Fruit fly (Drosophila melanogaster): ENCODE measurements around the gene Bro.

Bro gene

dm6 chr3L:1690727-1691413 is 43.2 kb downstream of the Bro start (continued):
- TF ChIP-seq pdm3 (GFP tag; optimal IDR thresholded peaks at IDR 0.05) (peak; percentile 66), achi (GFP tag; optimal IDR thresholded peaks at IDR 0.05) (peak; percentile 78), dsx (GFP tag; optimal IDR thresholded peaks at IDR 0.05; ENCODE audit: poor library complexity, severe bottlenecking) (peak; percentile 75), CG6854 (GFP tag; optimal IDR thresholded peaks at IDR 0.05) (no peak), Ets21C (GFP tag; optimal IDR thresholded peaks at IDR 0.05) (peak; percentile 14), CG31627 (GFP tag; optimal IDR thresholded peaks at IDR 0.05) (peak; percentile 61), CG11294 (GFP tag; IDR thresholded peaks at IDR 0.05) (peak; percentile 45; the same call in 1 of the 2 replicates), ss (GFP tag; optimal IDR thresholded peaks at IDR 0.05) (peak; percentile 77 to 83), Eip78C (GFP tag) (peak; percentile 93), OdsH (GFP tag; optimal IDR thresholded peaks at IDR 0.05) (peak; percentile 76), eg (GFP tag; IDR thresholded peaks at IDR 0.05) (peak; percentile 85), svp (GFP tag) (peak; percentile 78), Sox102F (GFP tag; optimal IDR thresholded peaks at IDR 0.05) (peak; percentile 27), CG10669 (GFP tag; optimal IDR thresholded peaks at IDR 0.05) (peak; percentile 81), fd85E (GFP tag; optimal IDR thresholded peaks at IDR 0.05) (peak; percentile 23), Eip75B (GFP tag; optimal IDR thresholded peaks at IDR 0.05) (peak; percentile 80), CG6163 (GFP tag; IDR thresholded peaks at IDR 0.05) (peak; percentile 88), lz (GFP tag; optimal IDR thresholded peaks at IDR 0.05) (peak; percentile 52), vri (GFP tag; optimal IDR thresholded peaks at IDR 0.05) (peak; percentile 22), CG11902 (GFP tag; optimal IDR thresholded peaks at IDR 0.05) (peak; percentile 67), Eip93F (GFP tag; optimal IDR thresholded peaks at IDR 0.05) (no peak), fd59A (GFP tag; optimal IDR thresholded peaks at IDR 0.05) (peak; percentile 67), Hr4 (GFP tag; optimal IDR thresholded peaks at IDR 0.05) (peak; percentile 80), net (GFP tag; optimal IDR thresholded peaks at IDR 0.05) (peak; percentile 70), CG6276 (GFP tag; optimal IDR thresholded peaks at IDR 0.05) (peak; percentile 73), Hr39 (GFP tag; optimal IDR thresholded peaks at IDR 0.05) (peak; percentile 66), Hr38 (GFP tag; optimal IDR thresholded peaks at IDR 0.05) (no peak)

- TF ChIP-seq CG6163 (GFP tag; IDR thresholded peaks at IDR 0.05) (peak; percentile 96), achi (GFP tag; optimal IDR thresholded peaks at IDR 0.05) (peak; percentile 87), CG9139 (GFP tag; optimal IDR thresholded peaks at IDR 0.05) (peak; percentile 70), OdsH (GFP tag; optimal IDR thresholded peaks at IDR 0.05) (peak; percentile 89), pdm3 (GFP tag; optimal IDR thresholded peaks at IDR 0.05) (peak; percentile 90), lz (GFP tag; optimal IDR thresholded peaks at IDR 0.05) (peak; percentile 90), Ets96B (tag; optimal IDR thresholded peaks at IDR 0.05) (peak; percentile 84), Eip93F (GFP tag; optimal IDR thresholded peaks at IDR 0.05) (peak; percentile 85), Met (GFP tag; optimal IDR thresholded peaks at IDR 0.05) (peak; percentile 93), Blimp-1 (GFP tag; optimal IDR thresholded peaks at IDR 0.05) (peak; percentile 73), spab (GFP tag; optimal IDR thresholded peaks at IDR 0.05) (peak; percentile 84), Sox15 (GFP tag; optimal IDR thresholded peaks at IDR 0.05) (peak; percentile 85), CG8119 (GFP tag; IDR thresholded peaks at IDR 0.05) (peak; percentile 87), Hr39 (GFP tag; optimal IDR thresholded peaks at IDR 0.05) (peak; percentile 94), CG10669 (GFP tag; optimal IDR thresholded peaks at IDR 0.05) (peak; percentile 83), topi (GFP tag; optimal IDR thresholded peaks at IDR 0.05) (peak; percentile 90), fd59A (GFP tag; optimal IDR thresholded peaks at IDR 0.05) (peak; percentile 92), CG34406 (GFP tag; optimal IDR thresholded peaks at IDR 0.05) (peak; percentile 87), ss (GFP tag; optimal IDR thresholded peaks at IDR 0.05) (peak; percentile 78 to 81), eg (GFP tag; IDR thresholded peaks at IDR 0.05) (peak; percentile 79), salr (GFP tag; optimal IDR thresholded peaks at IDR 0.05) (peak; percentile 73 to 83), dac (GFP tag; optimal IDR thresholded peaks at IDR 0.05) (peak; percentile 43), CG3919 (GFP tag; optimal IDR thresholded peaks at IDR 0.05) (peak; percentile 87), Lpt (GFP tag; optimal IDR thresholded peaks at IDR 0.05) (peak; percentile 77), CG11294 (GFP tag; IDR thresholded peaks at IDR 0.05) (0 out of 2 replicates have a peak, but pooled peaks have one; percentile 41), CG6808 (GFP tag; optimal IDR thresholded peaks at IDR 0.05) (peak; percentile 88), cyc (GFP tag; optimal IDR thresholded peaks at IDR 0.05) (peak; percentile 87), dsx (GFP tag; optimal IDR thresholded peaks at IDR 0.05; ENCODE audit: poor library complexity, severe bottlenecking) (peak; percentile 78), CG16779 (tag; optimal IDR thresholded peaks at IDR 0.05) (peak; percentile 82), fd85E (GFP tag; optimal IDR thresholded peaks at IDR 0.05) (peak; percentile 8), CG3032 (tag; optimal IDR thresholded peaks at IDR 0.05) (peak; percentile 84), CG6854 (GFP tag; optimal IDR thresholded peaks at IDR 0.05) (peak; percentile 84), svp (GFP tag) (peak; percentile 96), CG4318 (GFP tag; optimal IDR thresholded peaks at IDR 0.05) (peak; percentile 58), Sox102F (GFP tag; optimal IDR thresholded peaks at IDR 0.05) (peak; percentile 91)
These were observed 44.6 kb downstream of the Bro start for dm6 chr3L:1692122-1692786.
